Fruit fly (Drosophila melanogaster): ENCODE results near the gene CG7341.

The CG7341 gene

dm6 chr3L:18099715-18100114 is 13.0 kb upstream of the CG7341 start:
- TF ChIP-seq rgr (GFP tag; optimal IDR thresholded peaks at IDR 0.05) = peak; percentile 48
- TF ChIP-seq Mio (GFP tag; optimal IDR thresholded peaks at IDR 0.05) = no peak
- no peak for TF ChIP-seq sv (GFP tag; optimal IDR thresholded peaks at IDR 0.05)
- TF ChIP-seq Sp1 (GFP tag; optimal IDR thresholded peaks at IDR 0.05) = peak; percentile 12
- no peak for TF ChIP-seq CG32264 (GFP tag; optimal IDR thresholded peaks at IDR 0.05)
- peak; percentile 46 for TF ChIP-seq ey (GFP tag; optimal IDR thresholded peaks at IDR 0.05)
- no peak for TF ChIP-seq tai (GFP tag; optimal IDR thresholded peaks at IDR 0.05)
- TF ChIP-seq h (GFP tag; optimal IDR thresholded peaks at IDR 0.05) = peak; percentile 37
- TF ChIP-seq pan (optimal IDR thresholded peaks at IDR 0.05) = no peak
- TF ChIP-seq CG9705 (GFP tag; optimal IDR thresholded peaks at IDR 0.05) = no peak
- no peak for TF ChIP-seq Abd-B (GFP tag; optimal IDR thresholded peaks at IDR 0.05)
- no peak for TF ChIP-seq dl (GFP tag; optimal IDR thresholded peaks at IDR 0.05; ENCODE audit: insufficient read depth in 1 of 2, partially characterized antibody in 2 of 2)
- TF ChIP-seq lola (GFP tag; optimal IDR thresholded peaks at IDR 0.05) = no peak
- no peak for TF ChIP-seq Jra (GFP tag; optimal IDR thresholded peaks at IDR 0.05)
- no peak for TF ChIP-seq N (GFP tag; optimal IDR thresholded peaks at IDR 0.05)
- no peak for TF ChIP-seq brk (GFP tag; optimal IDR thresholded peaks at IDR 0.05)
- no peak for TF ChIP-seq woc (GFP tag; optimal IDR thresholded peaks at IDR 0.05)
- TF ChIP-seq Rel (GFP tag; optimal IDR thresholded peaks at IDR 0.05) = no peak
- peak; percentile 6 for TF ChIP-seq Rel (tag; optimal IDR thresholded peaks at IDR 0.05)
- TF ChIP-seq sage (GFP tag; optimal IDR thresholded peaks at IDR 0.05) = no peak
- TF ChIP-seq dsf (GFP tag; optimal IDR thresholded peaks at IDR 0.05; ENCODE audit: borderline replicate concordance) = no peak
- TF ChIP-seq Hnf4 (GFP tag; optimal IDR thresholded peaks at IDR 0.05) = no peak
- TF ChIP-seq Dif (GFP tag; optimal IDR thresholded peaks at IDR 0.05; ENCODE audit: partially characterized antibody) = no peak
- TF ChIP-seq GATAd (GFP tag; optimal IDR thresholded peaks at IDR 0.05) = no peak
- TF ChIP-seq CrebA (GFP tag; optimal IDR thresholded peaks at IDR 0.05; ENCODE audit: borderline replicate concordance) = no peak
- no peak for TF ChIP-seq usp (GFP tag; optimal IDR thresholded peaks at IDR 0.05)
- peak; percentile 10 for TF ChIP-seq OdsH (GFP tag; optimal IDR thresholded peaks at IDR 0.05)
- no peak for TF ChIP-seq Vsx2 (GFP tag; optimal IDR thresholded peaks at IDR 0.05; ENCODE audit: partially characterized antibody)
- no peak for TF ChIP-seq psq (GFP tag; optimal IDR thresholded peaks at IDR 0.05)
- no peak for TF ChIP-seq Dfd (GFP tag; optimal IDR thresholded peaks at IDR 0.05)
- peak; percentile 53 for TF ChIP-seq br (GFP tag; optimal IDR thresholded peaks at IDR 0.05)
- TF ChIP-seq Hr78 (GFP tag; optimal IDR thresholded peaks at IDR 0.05) = no peak
- TF ChIP-seq HLH106 (tag; optimal IDR thresholded peaks at IDR 0.05) = peak; percentile 24
- no peak for TF ChIP-seq dmrt93B (GFP tag; optimal IDR thresholded peaks at IDR 0.05)
- TF ChIP-seq jim (GFP tag; optimal IDR thresholded peaks at IDR 0.05) = no peak
- TF ChIP-seq foxo (GFP tag; optimal IDR thresholded peaks at IDR 0.05) = peak in 1 of 2 experiments; percentile 43
- TF ChIP-seq fru (GFP tag; optimal IDR thresholded peaks at IDR 0.05) = peak; percentile 35
- no peak for TF ChIP-seq Hr83 (GFP tag; optimal IDR thresholded peaks at IDR 0.05; ENCODE audit: poor library complexity, severe bottlenecking)
- no peak for TF ChIP-seq Myc (optimal IDR thresholded peaks at IDR 0.05)

dm6 chr3L:18101421-18101996 is 11.2 kb upstream of the CG7341 start:
- no peak for TF ChIP-seq pan (optimal IDR thresholded peaks at IDR 0.05)
- TF ChIP-seq woc (GFP tag; optimal IDR thresholded peaks at IDR 0.05) = peak; percentile 7
- TF ChIP-seq fru (GFP tag; optimal IDR thresholded peaks at IDR 0.05) = peak; percentile 31
- TF ChIP-seq N (GFP tag; optimal IDR thresholded peaks at IDR 0.05) = no peak

dm6 chr3L:18102161-18102565 is 10.6 kb upstream of the CG7341 start:
- TF ChIP-seq Rel (GFP tag; optimal IDR thresholded peaks at IDR 0.05) (no peak), Rel (tag; optimal IDR thresholded peaks at IDR 0.05) (no peak), br (GFP tag; optimal IDR thresholded peaks at IDR 0.05) (no peak), sv (GFP tag; optimal IDR thresholded peaks at IDR 0.05) (no peak), foxo (GFP tag; optimal IDR thresholded peaks at IDR 0.05) (no peak), tai (GFP tag; optimal IDR thresholded peaks at IDR 0.05) (no peak), Hnf4 (GFP tag; optimal IDR thresholded peaks at IDR 0.05) (no peak), ey (GFP tag; optimal IDR thresholded peaks at IDR 0.05) (no peak), jim (GFP tag; optimal IDR thresholded peaks at IDR 0.05) (no peak), usp (GFP tag; optimal IDR thresholded peaks at IDR 0.05) (no peak), Abd-B (GFP tag; optimal IDR thresholded peaks at IDR 0.05) (no peak), rgr (GFP tag; optimal IDR thresholded peaks at IDR 0.05) (no peak), N (GFP tag; optimal IDR thresholded peaks at IDR 0.05) (no peak), dl (GFP tag; optimal IDR thresholded peaks at IDR 0.05; ENCODE audit: insufficient read depth in 1 of 2, partially characterized antibody in 2 of 2) (no peak), Hr83 (GFP tag; optimal IDR thresholded peaks at IDR 0.05; ENCODE audit: poor library complexity, severe bottlenecking) (no peak)
